Worm (Caenorhabditis elegans): ENCODE results near the gene T01B7.9.

Gene T01B7.9

ce11 chrII:8755270-8755669 is 28.7 kb upstream of the T01B7.9 start, which contains the start of gene K08F8.7:
Gene K08F8.7 (minus strand): TSS chrII:8755370.
- no peak for TF ChIP-seq ref-1 (GFP tag; conservative IDR thresholded peaks at IDR 0.05)
- no peak for TF ChIP-seq med-1 (GFP tag; optimal IDR thresholded peaks at IDR 0.05; ENCODE audit: insufficient read depth)
- TF ChIP-seq tab-1 (GFP tag; IDR thresholded peaks at IDR 0.05), result no peak
- no peak for TF ChIP-seq T22C8.4 (GFP tag; IDR thresholded peaks at IDR 0.05)
- no peak for TF ChIP-seq klf-2 (GFP tag; conservative IDR thresholded peaks at IDR 0.05)
- no peak for TF ChIP-seq cog-1 (tag; optimal IDR thresholded peaks at IDR 0.05)
- no peak for TF ChIP-seq flt-1 (GFP tag; IDR thresholded peaks at IDR 0.05)
- no peak for TF ChIP-seq ztf-29 (GFP tag; IDR thresholded peaks at IDR 0.05)
- TF ChIP-seq ztf-23 (GFP tag; IDR thresholded peaks at IDR 0.05), result no peak

- TF ChIP-seq med-1 (GFP tag; optimal IDR thresholded peaks at IDR 0.05; ENCODE audit: insufficient read depth) (no peak), T22C8.4 (GFP tag; IDR thresholded peaks at IDR 0.05) (no peak), cog-1 (tag; optimal IDR thresholded peaks at IDR 0.05) (no peak), ref-1 (GFP tag; conservative IDR thresholded peaks at IDR 0.05) (no peak), ztf-29 (GFP tag; IDR thresholded peaks at IDR 0.05) (no peak), tab-1 (GFP tag; IDR thresholded peaks at IDR 0.05) (no peak), flt-1 (GFP tag; IDR thresholded peaks at IDR 0.05) (no peak), ztf-23 (GFP tag; IDR thresholded peaks at IDR 0.05) (no peak), klf-2 (GFP tag; conservative IDR thresholded peaks at IDR 0.05) (no peak)
Observed at ce11 chrII:8751686-8752085, 25.1 kb upstream of the T01B7.9 start, which contains the start of gene atf-2. Gene atf-2 (plus strand): TSS chrII:8751986.

ce11 chrII:8751042-8751441 is 24.4 kb upstream of the T01B7.9 start:
- no peak for TF ChIP-seq flt-1 (GFP tag; IDR thresholded peaks at IDR 0.05)
- TF ChIP-seq cog-1 (tag; optimal IDR thresholded peaks at IDR 0.05), result no peak
- 0 out of 2 replicates have a peak, but pooled peaks have one; percentile 18 for TF ChIP-seq ztf-23 (GFP tag; IDR thresholded peaks at IDR 0.05)
- no peak for TF ChIP-seq tab-1 (GFP tag; IDR thresholded peaks at IDR 0.05)
- no peak for TF ChIP-seq klf-2 (GFP tag; conservative IDR thresholded peaks at IDR 0.05)
- TF ChIP-seq ref-1 (GFP tag; conservative IDR thresholded peaks at IDR 0.05), result no peak
- TF ChIP-seq T22C8.4 (GFP tag; IDR thresholded peaks at IDR 0.05), result no peak
- no peak for TF ChIP-seq ztf-29 (GFP tag; IDR thresholded peaks at IDR 0.05)

- TF ChIP-seq cog-1 (tag; optimal IDR thresholded peaks at IDR 0.05) (no peak), klf-2 (GFP tag; conservative IDR thresholded peaks at IDR 0.05) (no peak)
Observed at ce11 chrII:8750056-8750455, 23.5 kb upstream of the T01B7.9 start.

ce11 chrII:8749084-8749483 is 22.5 kb upstream of the T01B7.9 start:
- TF ChIP-seq cog-1 (tag; optimal IDR thresholded peaks at IDR 0.05), result no peak
- TF ChIP-seq ztf-23 (GFP tag; IDR thresholded peaks at IDR 0.05), result no peak
- no peak for TF ChIP-seq tab-1 (GFP tag; IDR thresholded peaks at IDR 0.05)
- TF ChIP-seq ztf-29 (GFP tag; IDR thresholded peaks at IDR 0.05), result no peak
- no peak for TF ChIP-seq ref-1 (GFP tag; conservative IDR thresholded peaks at IDR 0.05)

- TF ChIP-seq klf-2 (GFP tag; conservative IDR thresholded peaks at IDR 0.05), result no peak
- no peak for TF ChIP-seq ztf-29 (GFP tag; IDR thresholded peaks at IDR 0.05)
- no peak for TF ChIP-seq tab-1 (GFP tag; IDR thresholded peaks at IDR 0.05)
- no peak for TF ChIP-seq ref-1 (GFP tag; conservative IDR thresholded peaks at IDR 0.05)
- TF ChIP-seq flt-1 (GFP tag; IDR thresholded peaks at IDR 0.05), result no peak
- TF ChIP-seq med-1 (GFP tag; optimal IDR thresholded peaks at IDR 0.05; ENCODE audit: insufficient read depth), result no peak
- no peak for TF ChIP-seq ztf-23 (GFP tag; IDR thresholded peaks at IDR 0.05)
- TF ChIP-seq cog-1 (tag; optimal IDR thresholded peaks at IDR 0.05), result no peak
- no peak for TF ChIP-seq T22C8.4 (GFP tag; IDR thresholded peaks at IDR 0.05)
Observed at ce11 chrII:8748638-8749037, 22.0 kb upstream of the T01B7.9 start.

ce11 chrII:8747939-8748352 is 21.3 kb upstream of the T01B7.9 start:
- TF ChIP-seq ref-1 (GFP tag; conservative IDR thresholded peaks at IDR 0.05) (peak; percentile 55; the same call in 1 of the 2 replicates), ztf-29 (GFP tag; IDR thresholded peaks at IDR 0.05) (no peak), cog-1 (tag; optimal IDR thresholded peaks at IDR 0.05) (peak; percentile 79), tab-1 (GFP tag; IDR thresholded peaks at IDR 0.05) (no peak), klf-2 (GFP tag; conservative IDR thresholded peaks at IDR 0.05) (no peak), T22C8.4 (GFP tag; IDR thresholded peaks at IDR 0.05) (no peak), flt-1 (GFP tag; IDR thresholded peaks at IDR 0.05) (0 out of 2 replicates have a peak, but pooled peaks have one; percentile 46)

- TF ChIP-seq tab-1 (GFP tag; IDR thresholded peaks at IDR 0.05), result no peak
- TF ChIP-seq flt-1 (GFP tag; IDR thresholded peaks at IDR 0.05), result peak; percentile 63; the same call in 1 of the 2 replicates
Observed at ce11 chrII:8747246-8747938, 20.8 kb upstream of the T01B7.9 start.

ce11 chrII:8746298-8746775 is 19.7 kb upstream of the T01B7.9 start:
- TF ChIP-seq T22C8.4 (GFP tag; IDR thresholded peaks at IDR 0.05) (no peak), flt-1 (GFP tag; IDR thresholded peaks at IDR 0.05) (no peak), cog-1 (tag; optimal IDR thresholded peaks at IDR 0.05) (no peak), ref-1 (GFP tag; conservative IDR thresholded peaks at IDR 0.05) (no peak), klf-2 (GFP tag; conservative IDR thresholded peaks at IDR 0.05) (no peak), ztf-23 (GFP tag; IDR thresholded peaks at IDR 0.05) (no peak), med-1 (GFP tag; optimal IDR thresholded peaks at IDR 0.05; ENCODE audit: insufficient read depth) (no peak), ztf-29 (GFP tag; IDR thresholded peaks at IDR 0.05) (no peak), tab-1 (GFP tag; IDR thresholded peaks at IDR 0.05) (no peak)

Measured in whole organism, midembryonic.